Fruit fly (Drosophila melanogaster) whole organism, embryonic: ENCODE measurements around the gene CG11843.

Source experiments
- CG12219 ChIP-seq: fragments of 200-800 bp; sonication (Bioruptor generic); optimal IDR thresholded peaks from 3 replicates; lab custom pipeline; 2018; ENCODE audit warnings: missing biosample characterization, mild to moderate bottlenecking, missing genetic modification characterization
- CG14667 ChIP-seq: fragments of 200-800 bp; sonication (Bioruptor generic); IDR thresholded peaks from 2 replicates; pipeline ENCODE4 v1.3.6; 2022; ENCODE audit warnings: missing biosample characterization, missing genetic modification characterization
- CG15011 ChIP-seq: fragments of 200-800 bp; sonication (Bioruptor generic); optimal IDR thresholded peaks from 3 replicates; lab custom pipeline; 2018; ENCODE audit warnings: missing biosample characterization, mild to moderate bottlenecking, missing genetic modification characterization
- CG15073 ChIP-seq: fragments of 200-800 bp; sonication (Bioruptor generic); optimal IDR thresholded peaks from 2 replicates; lab custom pipeline; 2016; ENCODE audit warnings: missing biosample characterization, missing genetic modification characterization
- CG1529 ChIP-seq: fragments of 200-800 bp; sonication (Bioruptor generic); optimal IDR thresholded peaks from 3 replicates; lab custom pipeline; 2018; ENCODE audit warnings: missing biosample characterization, missing genetic modification characterization
- CG16813 ChIP-seq: fragments of 200-800 bp; sonication (Bioruptor generic); IDR thresholded peaks from 3 replicates; pipeline ENCODE4 v1.3.6; 2022; ENCODE audit warnings: missing biosample characterization, missing genetic modification characterization; ENCODE audit not compliant: partially characterized antibody
- CG17385 ChIP-seq: fragments of 200-800 bp; sonication (Bioruptor generic); optimal IDR thresholded peaks from 3 replicates; lab custom pipeline; 2018; ENCODE audit warnings: missing biosample characterization, mild to moderate bottlenecking, missing genetic modification characterization
- CG2199 ChIP-seq: fragments of 200-800 bp; sonication (Bioruptor generic); IDR thresholded peaks from 3 replicates; pipeline ENCODE4 v1.3.6; 2022; ENCODE audit warnings: missing biosample characterization, missing genetic modification characterization
- CG2202 ChIP-seq: fragments of 200-800 bp; sonication (Bioruptor generic); optimal IDR thresholded peaks from 2 replicates; lab custom pipeline; 2018; ENCODE audit warnings: missing biosample characterization, mild to moderate bottlenecking, missing genetic modification characterization
- CG2678 ChIP-seq: fragments of 200-800 bp; sonication (Bioruptor generic); optimal IDR thresholded peaks from 3 replicates; lab custom pipeline; 2019; ENCODE audit warnings: missing biosample characterization, mild to moderate bottlenecking, missing genetic modification characterization, moderate library complexity
- CG6254 ChIP-seq: fragments of 200-800 bp; sonication (Bioruptor generic); optimal IDR thresholded peaks from 3 replicates; lab custom pipeline; 2017; ENCODE audit warnings: mild to moderate bottlenecking, missing biosample characterization, missing genetic modification reagents, missing genetic modification characterization
- CG8924 ChIP-seq: fragments of 200-800 bp; optimal IDR thresholded peaks from 3 replicates; lab custom pipeline; 2019; ENCODE audit warnings: missing biosample characterization, mild to moderate bottlenecking, missing genetic modification characterization, moderate library complexity
- CG9797 ChIP-seq: fragments of 200-800 bp; sonication (Bioruptor generic); optimal IDR thresholded peaks from 3 replicates; lab custom pipeline; 2018; ENCODE audit warnings: missing biosample characterization, mild to moderate bottlenecking, missing genetic modification characterization
- CTCF ChIP-seq: fragments of 200-800 bp; sonication (Bioruptor generic); optimal IDR thresholded peaks from 2 replicates; lab custom pipeline; 2017; ENCODE audit warnings: missing biosample characterization, mild to moderate bottlenecking, missing genetic modification characterization, moderate library complexity
- Chrac-16 ChIP-seq: fragments of 200-800 bp; sonication (Bioruptor generic); optimal IDR thresholded peaks from 3 replicates; lab custom pipeline; 2016; ENCODE audit warnings: missing biosample characterization, missing genetic modification characterization
- CrebB ChIP-seq: fragments of 200-800 bp; sonication (Bioruptor generic); optimal IDR thresholded peaks from 3 replicates; lab custom pipeline; 2018; ENCODE audit warnings: missing biosample characterization, mild to moderate bottlenecking, missing genetic modification characterization
- Dad ChIP-seq: fragments of 200-800 bp; sonication (Bioruptor generic); optimal IDR thresholded peaks from 3 replicates; lab custom pipeline; 2016; ENCODE audit warnings: missing biosample characterization, missing genetic modification characterization
- Deaf1 ChIP-seq: fragments of 200-800 bp; optimal IDR thresholded peaks from 3 replicates; lab custom pipeline; 2019; ENCODE audit warnings: missing biosample characterization, mild to moderate bottlenecking, missing genetic modification characterization, moderate library complexity
- Dfd ChIP-seq, 2 experiments: fragments of >200 bp; optimal IDR thresholded peaks; 2 replicates each; lab custom pipeline; 2017; ENCODE audit warnings: missing biosample characterization in 2 of 2, missing genetic modification characterization in 2 of 2
- Dip2 ChIP-seq: fragments of 200-800 bp; sonication (Bioruptor generic); IDR thresholded peaks from 2 replicates; pipeline ENCODE4 v1.3.6; 2022; ENCODE audit warnings: missing biosample characterization, missing genetic modification characterization
- Gsc ChIP-seq: fragments of 200-800 bp; sonication (Bioruptor generic); IDR thresholded peaks from 2 replicates; pipeline ENCODE4 v1.3.6; 2022; ENCODE audit warnings: missing biosample characterization, missing genetic modification characterization
- Kr ChIP-seq: fragments of 200-800 bp; sonication (Bioruptor generic); optimal IDR thresholded peaks from 2 replicates; lab custom pipeline; 2017; ENCODE audit warnings: missing biosample characterization, mild to moderate bottlenecking, missing genetic modification characterization
- NC2α ChIP-seq: fragments of 200-800 bp; sonication (Bioruptor generic); optimal IDR thresholded peaks from 2 replicates; lab custom pipeline; 2016; ENCODE audit warnings: missing biosample characterization, missing genetic modification characterization
- Nf-YA ChIP-seq: fragments of 200-800 bp; sonication (Bioruptor generic); IDR thresholded peaks from 2 replicates; pipeline ENCODE4 v1.3.6; 2022; ENCODE audit warnings: missing biosample characterization, missing genetic modification characterization
- Pdp1 ChIP-seq, 2 experiments: fragments of 200-800 bp; sonication (Bioruptor generic); optimal IDR thresholded peaks; 3 replicates each; lab custom pipeline; 2016; ENCODE audit warnings: missing biosample characterization in 2 of 2, missing genetic modification characterization in 2 of 2, mild to moderate bottlenecking in 1 of 2, moderate library complexity in 1 of 2
- Scr ChIP-seq: fragments of 200-800 bp; sonication (Bioruptor generic); IDR thresholded peaks from 2 replicates; pipeline ENCODE4 v1.3.6; 2022; ENCODE audit warnings: missing biosample characterization, missing genetic modification characterization; ENCODE audit not compliant: partially characterized antibody
- Sry-β ChIP-seq: fragments of 200-800 bp; sonication (Bioruptor generic); optimal IDR thresholded peaks from 2 replicates; lab custom pipeline; 2018; ENCODE audit warnings: missing biosample characterization, mild to moderate bottlenecking, missing genetic modification characterization, moderate library complexity
- ap ChIP-seq: fragments of 200-800 bp; sonication (Bioruptor generic); IDR thresholded peaks from 2 replicates; pipeline ENCODE4 v1.3.6; 2022; ENCODE audit warnings: missing biosample characterization, missing genetic modification characterization
- ase ChIP-seq: fragments of 200-800 bp; sonication (Bioruptor generic); IDR thresholded peaks from 3 replicates; pipeline ENCODE4 v1.3.6; 2022; ENCODE audit warnings: missing biosample characterization, missing genetic modification characterization
- ci ChIP-seq: fragments of 200-800 bp; sonication (Bioruptor generic); IDR thresholded peaks from 3 replicates; pipeline ENCODE4 v1.3.6; 2022; ENCODE audit warnings: missing biosample characterization, missing genetic modification characterization
- dmrt99B ChIP-seq: fragments of 200-800 bp; sonication (Bioruptor generic); optimal IDR thresholded peaks from 2 replicates; lab custom pipeline; 2018; ENCODE audit warnings: missing biosample characterization, mild to moderate bottlenecking, missing genetic modification characterization, moderate library complexity
- emc ChIP-seq: fragments of 200-800 bp; sonication (Bioruptor generic); optimal IDR thresholded peaks from 2 replicates; lab custom pipeline; 2016; ENCODE audit warnings: missing biosample characterization, missing genetic modification characterization
- ems ChIP-seq: fragments of 200-800 bp; sonication (Bioruptor generic); optimal IDR thresholded peaks from 3 replicates; lab custom pipeline; 2016; ENCODE audit warnings: missing biosample characterization, missing genetic modification characterization
- eyg ChIP-seq: fragments of 200-800 bp; sonication (Bioruptor generic); optimal IDR thresholded peaks from 3 replicates; lab custom pipeline; 2016; ENCODE audit warnings: missing biosample characterization, missing genetic modification characterization
- fd64A ChIP-seq: fragments of 200-800 bp; sonication (Bioruptor generic); optimal IDR thresholded peaks from 3 replicates; lab custom pipeline; 2018; ENCODE audit warnings: missing biosample characterization, mild to moderate bottlenecking, missing genetic modification characterization
- ftz-f1 ChIP-seq: fragments of 200-800 bp; sonication (Bioruptor generic); optimal IDR thresholded peaks from 2 replicates; lab custom pipeline; 2016; ENCODE audit warnings: missing biosample characterization, missing genetic modification characterization
- gem ChIP-seq: fragments of 200-800 bp; sonication (Bioruptor generic); optimal IDR thresholded peaks from 2 replicates; lab custom pipeline; 2019; ENCODE audit warnings: missing biosample characterization, mild to moderate bottlenecking, missing genetic modification characterization, moderate library complexity
- ken ChIP-seq: fragments of 200-800 bp; sonication (Bioruptor generic); IDR thresholded peaks from 3 replicates; pipeline ENCODE4 v1.3.6; 2022; ENCODE audit warnings: missing biosample characterization, missing genetic modification characterization
- lbe ChIP-seq: fragments of 200-800 bp; sonication (Bioruptor generic); optimal IDR thresholded peaks from 2 replicates; lab custom pipeline; 2016; ENCODE audit warnings: missing biosample characterization, mild to moderate bottlenecking, missing genetic modification characterization
- nau ChIP-seq: fragments of 200-800 bp; sonication (Bioruptor generic); optimal IDR thresholded peaks from 3 replicates; lab custom pipeline; 2017; ENCODE audit warnings: missing biosample characterization, mild to moderate bottlenecking, missing genetic modification characterization, missing genetic modification reagents
- onecut ChIP-seq: fragments of 200-800 bp; sonication (Bioruptor generic); IDR thresholded peaks from 2 replicates; pipeline ENCODE4 v1.3.6; 2022; ENCODE audit warnings: missing biosample characterization, missing genetic modification characterization
- otp ChIP-seq: fragments of 200-800 bp; sonication (Bioruptor generic); IDR thresholded peaks from 3 replicates; pipeline ENCODE4, ENCODE4 v1.3.6; 2022; ENCODE audit warnings: missing biosample characterization, missing genetic modification characterization
- ranshi ChIP-seq: fragments of 200-800 bp; sonication (Bioruptor generic); IDR thresholded peaks from 2 replicates; pipeline ENCODE4 v1.3.6; 2022; ENCODE audit warnings: missing biosample characterization, missing genetic modification characterization
- row ChIP-seq: fragments of 200-800 bp; sonication (Bioruptor generic); IDR thresholded peaks from 3 replicates; pipeline ENCODE4 v1.3.6; 2022; ENCODE audit warnings: missing biosample characterization, missing genetic modification characterization
- shn ChIP-seq: fragments of 200-800 bp; sonication (Bioruptor generic); optimal IDR thresholded peaks from 3 replicates; lab custom pipeline; 2016; ENCODE audit warnings: missing biosample characterization, missing genetic modification characterization
- tna ChIP-seq: fragments of 200-800 bp; sonication (Bioruptor generic); IDR thresholded peaks from 2 replicates; pipeline ENCODE4 v1.3.6; 2022; ENCODE audit warnings: missing biosample characterization, missing genetic modification characterization; ENCODE audit not compliant: partially characterized antibody

The CG11843 gene

dm6 chr3R:29082511-29083296 is 28.6 kb downstream of the CG11843 start (continued):
- no peak for TF ChIP-seq Pdp1 (GFP tag; optimal IDR thresholded peaks at IDR 0.05; lab: Kevin White, UChicago)
- peak; percentile 22 for TF ChIP-seq dmrt99B (tag; lab: Kevin White, UChicago)
- no peak for TF ChIP-seq Dip2
- TF ChIP-seq Dfd (GFP tag; optimal IDR thresholded peaks at IDR 0.05; lab: Kevin White, UChicago) = no peak
- no peak for TF ChIP-seq CG14667
- TF ChIP-seq CG16813 (GFP tag; lab: Robert Waterston, UW) = 0 out of 3 replicates have a peak, but pooled peaks have one; percentile 28
- no peak for TF ChIP-seq Deaf1 (tag; lab: Kevin White, UChicago)
- TF ChIP-seq ftz-f1 (GFP tag; lab: Kevin White, UChicago) = no peak
- no peak for TF ChIP-seq Dad (GFP tag; lab: Kevin White, UChicago)
- TF ChIP-seq ken (GFP tag; lab: Robert Waterston, UW) = 0 out of 3 replicates have a peak, but pooled peaks have one; percentile 21
- TF ChIP-seq CG1529 (GFP tag; lab: Kevin White, UChicago) = no peak

DNA sequence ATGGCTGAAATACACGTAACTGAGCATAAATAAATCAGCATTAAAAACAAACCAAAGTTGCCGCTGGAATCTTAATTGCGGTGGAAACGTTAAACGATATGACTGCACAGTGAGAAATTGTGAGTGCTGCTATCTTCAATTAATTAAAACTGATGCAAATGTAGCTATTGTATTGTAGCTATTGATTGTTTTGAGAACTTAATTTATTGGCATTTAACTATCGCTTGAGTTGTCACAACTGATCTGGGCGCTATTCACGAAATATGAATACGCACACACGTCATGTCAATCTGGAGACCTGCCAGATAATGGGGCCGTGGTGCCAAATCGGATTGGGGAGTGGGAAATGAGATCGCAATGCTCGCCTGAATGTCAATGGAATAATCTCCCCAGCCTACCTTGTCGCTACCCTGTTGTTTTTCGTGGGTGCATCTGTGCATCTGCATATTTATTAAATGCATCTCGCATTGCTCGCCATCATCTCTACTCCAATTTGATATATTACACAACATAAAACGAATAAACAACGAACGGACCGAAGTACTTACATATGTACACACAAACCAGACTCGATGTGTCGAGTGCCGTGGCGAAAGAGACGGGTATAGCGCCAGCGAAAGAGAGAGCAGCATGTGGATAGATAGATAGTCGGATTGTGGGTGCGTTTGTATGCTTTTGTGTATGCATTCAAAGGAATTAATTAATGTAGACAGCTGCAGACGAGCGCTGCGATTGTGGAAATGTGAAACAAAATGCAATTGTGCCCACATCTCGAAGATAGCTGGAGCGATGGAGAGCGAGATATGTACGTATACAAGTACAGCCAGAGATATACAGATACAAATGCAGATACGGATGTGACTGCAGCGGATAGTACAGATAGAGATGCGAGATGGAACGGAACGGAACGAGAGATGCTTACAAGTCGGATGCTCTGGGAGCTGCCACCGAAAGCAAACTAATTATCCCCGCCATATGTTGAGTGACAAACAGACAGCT is 29.6 kb downstream of the CG11843 start:
- TF ChIP-seq emc (GFP tag; lab: Kevin White, UChicago) (no peak), ranshi (GFP tag; lab: Robert Waterston, UW) (no peak), Scr (GFP tag; lab: Robert Waterston, UW) (no peak), CG2678 (tag; lab: Kevin White, UChicago) (peak; percentile 34), NC2α (GFP tag; lab: Kevin White, UChicago) (no peak), CG1529 (GFP tag; lab: Kevin White, UChicago) (peak; percentile 47), ap (GFP tag; lab: Robert Waterston, UW) (no peak), CG15011 (no peak), tna (GFP tag; lab: Robert Waterston, UW) (no peak), eyg (GFP tag; lab: Kevin White, UChicago) (no peak), CG17385 (GFP tag; lab: Kevin White, UChicago) (peak; percentile 29), Sry-β (peak; percentile 35), otp (GFP tag; lab: Robert Waterston, UW) (0 out of 3 replicates have a peak, but pooled peaks have one; percentile 11), ci (GFP tag; lab: Robert Waterston, UW) (peak; percentile 50; the same call in 2 of the 3 replicates), Nf-YA (GFP tag; lab: Robert Waterston, UW) (no peak), row (0 out of 3 replicates have a peak, but pooled peaks have one; percentile 8), gem (peak; percentile 11), CrebB (tag; lab: Kevin White, UChicago) (peak; percentile 17), CG15073 (GFP tag; lab: Kevin White, UChicago) (no peak), shn (GFP tag; lab: Kevin White, UChicago) (no peak), fd64A (peak; percentile 48), CG12219 (peak; percentile 36), Chrac-16 (GFP tag; lab: Kevin White, UChicago) (no peak), nau (GFP tag; lab: Kevin White, UChicago) (peak; percentile 68), CTCF (GFP tag; lab: Kevin White, UChicago) (peak; percentile 29), CG2199 (GFP tag; lab: Robert Waterston, UW) (peak; percentile 81), CG2202 (peak; percentile 51), Kr (GFP tag; lab: Kevin White, UChicago) (no peak), lbe (GFP tag; lab: Kevin White, UChicago) (no peak), ase (GFP tag; lab: Robert Waterston, UW) (no peak), CG6254 (GFP tag; lab: Kevin White, UChicago) (peak; percentile 42), ems (GFP tag; lab: Kevin White, UChicago) (no peak), onecut (peak; percentile 20; the same call in 1 of the 2 replicates), Gsc (no peak), CG9797 (GFP tag; lab: Kevin White, UChicago) (no peak), CG8924 (peak; percentile 32)
